Worm (Caenorhabditis elegans): Measurements from ENCODE around the gene lip-1.

- TF ChIP-seq snpc-1.3 (tag; optimal IDR thresholded peaks at IDR 0.05; ENCODE audit: insufficient read depth), result no peak
- no peak for TF ChIP-seq ceh-91 (GFP tag; IDR thresholded peaks at IDR 0.05)
- TF ChIP-seq lin-35 (GFP tag; optimal IDR thresholded peaks at IDR 0.05), result no peak
- TF ChIP-seq F23B12.7 (tag; optimal IDR thresholded peaks at IDR 0.05; ENCODE audit: insufficient read depth), result no peak
- no peak for TF ChIP-seq ztf-3 (GFP tag; optimal IDR thresholded peaks at IDR 0.05)
Observed at ce11 chrIV:6883342-6883741, 40.6 kb downstream of the lip-1 start, which contains the start of gene tre-2.

Data from whole organism, young adult.